Worm (Caenorhabditis elegans): Measurements from ENCODE around the gene sre-6.

The sre-6 gene

DNA sequence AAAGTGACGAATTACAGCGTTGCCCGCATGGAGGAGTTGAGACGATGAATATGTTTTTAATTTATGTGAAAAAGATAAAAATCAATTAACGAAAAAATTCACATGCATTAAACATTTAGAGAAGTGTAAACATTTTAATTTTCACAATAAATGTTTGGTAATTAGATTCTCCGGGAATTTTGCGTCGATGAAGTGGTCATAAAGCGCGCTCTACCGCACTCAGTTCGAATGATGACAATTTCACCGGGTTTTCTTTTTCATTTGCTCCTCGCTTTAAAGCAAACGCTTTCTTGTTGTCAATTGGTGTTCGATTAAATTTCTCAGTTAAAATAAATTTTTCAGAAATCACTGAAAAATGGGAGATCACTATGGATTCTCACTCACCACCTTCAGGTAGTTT, 7.4 kb upstream of the sre-6 start, which contains the start of the genes D1054.1 and pas-2 (continued):
- TF ChIP-seq lin-35 (GFP tag; optimal IDR thresholded peaks at IDR 0.05) (peak; percentile 22 to 34), fkh-4 (tag; optimal IDR thresholded peaks at IDR 0.05; ENCODE audit: borderline replicate concordance) (no peak), ceh-90 (tag; optimal IDR thresholded peaks at IDR 0.05) (no peak)

ce11 chrV:10768892-10769291, 6.3 kb upstream of the sre-6 start:
- TF ChIP-seq F16B12.6 (tag; optimal IDR thresholded peaks at IDR 0.05) (no peak), sptf-1 (tag; optimal IDR thresholded peaks at IDR 0.05) (no peak), rnt-1 (tag; optimal IDR thresholded peaks at IDR 0.05) (no peak), ets-5 (GFP tag; IDR thresholded peaks at IDR 0.05) (no peak), fkh-8 (tag; optimal IDR thresholded peaks at IDR 0.05) (no peak), irx-1 (tag; optimal IDR thresholded peaks at IDR 0.05) (no peak), dsc-1 (tag; optimal IDR thresholded peaks at IDR 0.05) (no peak), isw-1 (GFP tag; IDR thresholded peaks at IDR 0.05) (no peak), ceh-82 (tag; optimal IDR thresholded peaks at IDR 0.05) (no peak), ama-1 (optimal IDR thresholded peaks at IDR 0.05) (no peak), snpc-4 (tag; optimal IDR thresholded peaks at IDR 0.05) (no peak), lin-35 (GFP tag; optimal IDR thresholded peaks at IDR 0.05) (no peak)

ce11 chrV:10764066-10764465, 1.5 kb upstream of the sre-6 start, which contains the start of gene ocr-1:
TSS of gene ocr-1 (plus strand) at chrV:10764366.
- TF ChIP-seq egl-13 (tag; optimal IDR thresholded peaks at IDR 0.05) (no peak), ceh-90 (tag; optimal IDR thresholded peaks at IDR 0.05) (no peak)

DNA sequence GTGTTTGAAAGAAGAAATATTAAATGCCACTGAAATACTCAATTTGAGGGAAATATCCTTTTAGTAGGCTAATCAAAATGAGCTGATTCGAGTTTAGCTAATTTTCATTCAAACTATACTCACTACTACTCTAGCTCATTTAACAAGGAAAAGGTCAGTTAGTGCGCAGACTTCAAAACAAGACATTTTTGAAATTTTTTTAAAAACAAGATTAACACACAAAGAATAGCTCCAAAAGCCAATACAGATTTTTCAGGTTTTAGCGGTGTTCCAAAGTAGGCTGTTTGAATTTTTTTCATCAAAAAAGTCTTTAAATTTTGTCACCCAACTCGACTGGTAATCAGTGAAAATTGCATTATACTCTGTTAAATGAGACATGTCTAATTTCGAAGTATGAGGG, 1.8 kb downstream of the sre-6 start:
- no peak for TF ChIP-seq lin-39 (tag; optimal IDR thresholded peaks at IDR 0.05)
- TF ChIP-seq C04F5.9 (tag; optimal IDR thresholded peaks at IDR 0.05) = no peak
- TF ChIP-seq nhr-77 (tag; optimal IDR thresholded peaks at IDR 0.05) = no peak
- no peak for TF ChIP-seq egl-27 (tag; optimal IDR thresholded peaks at IDR 0.05)
- TF ChIP-seq lsy-2 (tag; optimal IDR thresholded peaks at IDR 0.05) = no peak
- TF ChIP-seq pqm-1 (tag; optimal IDR thresholded peaks at IDR 0.05) = no peak
- no peak for TF ChIP-seq unc-130 (tag; optimal IDR thresholded peaks at IDR 0.05)
- TF ChIP-seq efl-1 (optimal IDR thresholded peaks at IDR 0.05) = no peak
- no peak for TF ChIP-seq efl-1 (GFP tag; optimal IDR thresholded peaks at IDR 0.05 in 1 of 2)
- no peak for TF ChIP-seq ceh-63 (GFP tag; optimal IDR thresholded peaks at IDR 0.05)

DNA sequence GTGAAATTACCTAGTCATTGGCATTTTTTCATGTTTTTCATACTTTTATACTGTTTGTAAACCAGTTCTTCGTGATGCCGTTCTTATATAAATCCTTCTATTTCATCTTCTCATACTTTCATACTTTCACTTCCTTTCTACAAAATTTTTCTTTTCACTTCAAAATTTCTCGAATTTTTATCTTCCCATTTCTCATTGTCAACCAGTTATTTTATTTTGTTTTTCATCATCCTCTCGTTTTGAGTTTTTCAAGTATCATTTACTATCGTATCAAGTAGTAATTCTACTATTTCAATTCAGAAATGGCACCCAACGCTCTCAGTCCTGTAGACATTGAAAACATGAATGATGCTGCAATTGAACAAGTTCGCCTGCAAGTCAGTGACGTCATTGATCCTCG, 3.9 kb downstream of the sre-6 start, which contains the start of gene F28H7.8:
Gene F28H7.8 (plus strand): TSS at position 301 of the 400 bp plus-strand sequence.
- TF ChIP-seq nhr-85 (tag) (peak; percentile 61), C04F5.9 (tag; optimal IDR thresholded peaks at IDR 0.05) (no peak), ztf-11 (tag; optimal IDR thresholded peaks at IDR 0.05) (no peak), xbp-1 (tag; optimal IDR thresholded peaks at IDR 0.05) (no peak), elt-3 (tag; optimal IDR thresholded peaks at IDR 0.05) (no peak)

ce11 chrV:10757128-10757527, 5.5 kb downstream of the sre-6 start:
- TF ChIP-seq nhr-76 (tag; optimal IDR thresholded peaks at IDR 0.05) (no peak), tbx-2 (tag; optimal IDR thresholded peaks at IDR 0.05) (peak; percentile 2), nhr-20 (tag; optimal IDR thresholded peaks at IDR 0.05) (peak; percentile 50), nhr-71 (tag; optimal IDR thresholded peaks at IDR 0.05) (peak; percentile 45), lin-14 (GFP tag; optimal IDR thresholded peaks at IDR 0.05) (peak; percentile 86), blmp-1 (tag; optimal IDR thresholded peaks at IDR 0.05) (peak; percentile 63), snu-23 (GFP tag; optimal IDR thresholded peaks at IDR 0.05) (peak; percentile 50), nhr-12 (tag; optimal IDR thresholded peaks at IDR 0.05) (no peak), skn-1 (tag; optimal IDR thresholded peaks at IDR 0.05) (peak; percentile 40), nhr-11 (tag; optimal IDR thresholded peaks at IDR 0.05) (no peak), elt-2 (tag; optimal IDR thresholded peaks at IDR 0.05) (no peak), nhr-85 (tag) (peak; percentile 89), xbp-1 (tag; optimal IDR thresholded peaks at IDR 0.05) (peak; percentile 39), nhr-28 (tag; optimal IDR thresholded peaks at IDR 0.05) (no peak), elt-3 (tag; optimal IDR thresholded peaks at IDR 0.05) (peak in 2 of 6 experiments; percentile 15 to 79), zip-4 (GFP tag; optimal IDR thresholded peaks at IDR 0.05) (peak; percentile 11), lin-35 (GFP tag; optimal IDR thresholded peaks at IDR 0.05) (peak in 1 of 2 experiments; percentile 12)
